Fruit fly (Drosophila melanogaster): Measurements from ENCODE around the gene CG17712.

The CG17712 gene

dm6 chr2L:1737057-1737581 lies 14.8 kb downstream of the CG17712 start (continued):
- TF ChIP-seq hkb (optimal IDR thresholded peaks at IDR 0.05) (no peak), hkb (GFP tag; IDR thresholded peaks at IDR 0.05) (peak; percentile 84), CG1603 (tag; optimal IDR thresholded peaks at IDR 0.05) (peak; percentile 88), sqz (GFP tag; optimal IDR thresholded peaks at IDR 0.05) (no peak), CG8089 (GFP tag; optimal IDR thresholded peaks at IDR 0.05) (peak; percentile 89), Awh (GFP tag; IDR thresholded peaks at IDR 0.05) (peak; percentile 79; the same call in 1 of the 2 replicates), sug (tag; optimal IDR thresholded peaks at IDR 0.05) (no peak), Meics (GFP tag; optimal IDR thresholded peaks at IDR 0.05) (peak; percentile 81), TFAM (GFP tag; optimal IDR thresholded peaks at IDR 0.05) (peak; percentile 68), gce (GFP tag; IDR thresholded peaks at IDR 0.05) (peak; percentile 59), gcm (GFP tag; optimal IDR thresholded peaks at IDR 0.05) (peak; percentile 81), jigr1 (GFP tag; IDR thresholded peaks at IDR 0.05) (peak; percentile 86; the same call in 2 of the 3 replicates), Max (GFP tag; optimal IDR thresholded peaks at IDR 0.05) (peak; percentile 85), CG2875 (GFP tag; optimal IDR thresholded peaks at IDR 0.05) (peak; percentile 88), CG1832 (GFP tag; optimal IDR thresholded peaks at IDR 0.05) (no peak), lov (optimal IDR thresholded peaks at IDR 0.05) (no peak), lov (GFP tag; IDR thresholded peaks at IDR 0.05) (peak; percentile 78; the same call in 2 of the 3 replicates), Poxn (GFP tag; IDR thresholded peaks at IDR 0.05) (peak; percentile 66), H2.0 (GFP tag; IDR thresholded peaks at IDR 0.05) (peak; percentile 85), CG16815 (GFP tag; optimal IDR thresholded peaks at IDR 0.05) (peak; percentile 90), CG8478 (optimal IDR thresholded peaks at IDR 0.05) (no peak), hb (GFP tag; IDR thresholded peaks at IDR 0.05; ENCODE audit: partially characterized antibody) (no peak), zf30C (GFP tag; optimal IDR thresholded peaks at IDR 0.05) (no peak), croc (GFP tag; conservative IDR thresholded peaks at IDR 0.05) (peak; percentile 78), CG17361 (GFP tag; IDR thresholded peaks at IDR 0.05) (peak; percentile 93), CG7556 (GFP tag; optimal IDR thresholded peaks at IDR 0.05) (peak; percentile 89), CG17359 (tag; optimal IDR thresholded peaks at IDR 0.05) (peak; percentile 93), CG12299 (tag; optimal IDR thresholded peaks at IDR 0.05) (peak; percentile 31), B-H2 (GFP tag; optimal IDR thresholded peaks at IDR 0.05) (no peak), zfh2 (GFP tag; optimal IDR thresholded peaks at IDR 0.05) (peak; percentile 88), Asciz (GFP tag; optimal IDR thresholded peaks at IDR 0.05) (peak; percentile 80), HLH54F (GFP tag; optimal IDR thresholded peaks at IDR 0.05) (peak; percentile 89), CG17568 (GFP tag; optimal IDR thresholded peaks at IDR 0.05) (peak; percentile 69), CG10565 (GFP tag; optimal IDR thresholded peaks at IDR 0.05) (peak; percentile 35), CG6689 (GFP tag; IDR thresholded peaks at IDR 0.05) (peak; percentile 90), CG12744 (GFP tag; optimal IDR thresholded peaks at IDR 0.05) (peak; percentile 83), Sox100B (GFP tag; optimal IDR thresholded peaks at IDR 0.05) (peak; percentile 87), CG3163 (GFP tag; optimal IDR thresholded peaks at IDR 0.05) (peak; percentile 73), phol (tag; optimal IDR thresholded peaks at IDR 0.05) (peak; percentile 91), usp (GFP tag; optimal IDR thresholded peaks at IDR 0.05) (no peak), salm (tag; optimal IDR thresholded peaks at IDR 0.05) (peak; percentile 64), CG3726 (GFP tag; IDR thresholded peaks at IDR 0.05) (peak; percentile 59; the same call in 2 of the 3 replicates), Optix (GFP tag; IDR thresholded peaks at IDR 0.05) (peak; percentile 80; the same call in 2 of the 3 replicates), MTF-1 (GFP tag; optimal IDR thresholded peaks at IDR 0.05; ENCODE audit: borderline replicate concordance) (peak; percentile 16), fru (optimal IDR thresholded peaks at IDR 0.05) (no peak), CG16779 (GFP tag; IDR thresholded peaks at IDR 0.05) (0 out of 2 replicates have a peak, but pooled peaks have one; percentile 32), vfl (GFP tag; optimal IDR thresholded peaks at IDR 0.05) (peak; percentile 53), NC2β (GFP tag; optimal IDR thresholded peaks at IDR 0.05) (peak; percentile 72), crp (GFP tag; optimal IDR thresholded peaks at IDR 0.05) (peak in 1 of 2 experiments; percentile 53), run (tag; optimal IDR thresholded peaks at IDR 0.05) (peak; percentile 71), CG13123 (GFP tag; optimal IDR thresholded peaks at IDR 0.05) (peak; percentile 71)
